Worm (Caenorhabditis elegans) whole organism, midembryonic: ENCODE measurements around the gene rha-1.

ENCODE experiments used
- T22C8.4 ChIP-seq: fragments of 200-800 bp; sonication (Bioruptor generic); IDR thresholded peaks from 2 replicates; pipeline ENCODE4 v1.3.6; 2022; ENCODE audit warnings: missing genetic modification characterization, missing compliant biosample characterization
- flt-1 ChIP-seq: fragments of 200-800 bp; sonication (Bioruptor generic); IDR thresholded peaks from 2 replicates; pipeline ENCODE4 v1.3.6; 2022; ENCODE audit warnings: missing genetic modification characterization, missing compliant biosample characterization
- klf-2 ChIP-seq: fragments of 200-800 bp; sonication (Bioruptor generic); conservative IDR thresholded peaks from 2 replicates; pipeline ENCODE4 v1.3.6; 2022; ENCODE audit warnings: missing genetic modification reagents, missing genetic modification characterization, missing compliant biosample characterization
- tab-1 ChIP-seq: fragments of 200-800 bp; sonication (Bioruptor generic); IDR thresholded peaks from 2 replicates; pipeline ENCODE4 v1.3.6; 2022; ENCODE audit warnings: missing genetic modification characterization, missing compliant biosample characterization
- ztf-23 ChIP-seq: fragments of 200-800 bp; sonication (Bioruptor generic); IDR thresholded peaks from 2 replicates; pipeline ENCODE4 v1.3.6; 2022; ENCODE audit warnings: missing genetic modification reagents, missing genetic modification characterization, missing compliant biosample characterization

- TF ChIP-seq tab-1 (GFP tag; lab: Robert Waterston, UW) (no peak), flt-1 (GFP tag; lab: Robert Waterston, UW) (no peak), klf-2 (no peak), ztf-23 (GFP tag; lab: Robert Waterston, UW) (no peak), T22C8.4 (GFP tag; lab: Robert Waterston, UW) (no peak)
Observed at ce11 chrII:8829189-8829588, 54.3 kb downstream of the rha-1 start, which contains the start of gene F46C5.2.
